Worm (Caenorhabditis elegans) whole organism, young adult: Measurements from ENCODE around the gene Y57G11C.28.

Source experiments
- B0261.1 ChIP-seq: sonication (generic microtip); optimal IDR thresholded peaks from 2 replicates; lab custom pipeline; 2016; ENCODE audit warnings: mild to moderate bottlenecking, missing genetic modification characterization, moderate library complexity, missing compliant biosample characterization
- D2030.7 ChIP-seq: fragments of 200-800 bp; sonication (Bioruptor generic); IDR thresholded peaks from 2 replicates; pipeline ENCODE4 v1.3.6; 2022; ENCODE audit warnings: missing genetic modification reagents, missing genetic modification characterization, missing compliant biosample characterization
- F37B4.10 ChIP-seq: fragments of 200-800 bp; sonication (Bioruptor generic); IDR thresholded peaks from 2 replicates; pipeline ENCODE4 v1.3.6; 2022; ENCODE audit warnings: missing genetic modification characterization, missing compliant biosample characterization
- Y53F4B.3 ChIP-seq: fragments of 200-800 bp; sonication (Bioruptor generic); IDR thresholded peaks from 2 replicates; pipeline ENCODE4 v1.3.6; 2022; ENCODE audit warnings: missing genetic modification reagents, missing genetic modification characterization, missing compliant biosample characterization
- Y79H2A.3 ChIP-seq: fragments of 200-800 bp; sonication (Bioruptor generic); conservative IDR thresholded peaks from 2 replicates; pipeline ENCODE4 v1.3.6; 2022; ENCODE audit warnings: missing genetic modification reagents, missing genetic modification characterization, missing compliant biosample characterization
- ZK185.1 ChIP-seq: sonication (generic microtip); optimal IDR thresholded peaks from 2 replicates; lab custom pipeline; 2016; ENCODE audit warnings: mild to moderate bottlenecking, missing genetic modification characterization, missing compliant biosample characterization; ENCODE audit not compliant: poor library complexity, severe bottlenecking
- ama-1 ChIP-seq, 3 experiments: fragments of 150-350 bp in 1 of 3; sonication (generic microtip) in 2 of 3; optimal IDR thresholded peaks; 2 replicates each; lab custom pipeline; 2014 to 2018; ENCODE audit warnings: missing biosample characterization in 2 of 3, missing genetic modification characterization in 2 of 3, missing genetic modification reagents in 2 of 3
- aptf-3 ChIP-seq: fragments of 200-800 bp; sonication (Bioruptor generic); IDR thresholded peaks from 2 replicates; pipeline ENCODE4 v1.3.6; 2022; ENCODE audit warnings: missing genetic modification characterization, missing compliant biosample characterization
- atf-7 ChIP-seq: sonication (generic microtip); optimal IDR thresholded peaks from 2 replicates; lab custom pipeline; 2017; ENCODE audit warnings: mild to moderate bottlenecking, missing genetic modification characterization, missing compliant biosample characterization
- attf-3 ChIP-seq: fragments of 200-800 bp; sonication (Bioruptor generic); conservative IDR thresholded peaks from 2 replicates; pipeline ENCODE4 v1.3.6; 2022; ENCODE audit warnings: missing genetic modification reagents, missing genetic modification characterization, missing compliant biosample characterization
- bed-2 ChIP-seq: fragments of 200-800 bp; sonication (Bioruptor generic); IDR thresholded peaks from 2 replicates; pipeline ENCODE4 v1.3.6; 2022; ENCODE audit warnings: missing genetic modification reagents, missing genetic modification characterization, missing compliant biosample characterization
- cebp-1 ChIP-seq, 2 experiments: fragments of 200-800 bp in 1 of 2; sonication (Bioruptor generic) in 1 of 2; sonication (generic microtip) in 1 of 2; IDR thresholded peaks in 1 of 2; optimal IDR thresholded peaks in 1 of 2; 2 replicates each; pipeline versions ENCODE4 v1.3.6 to Lab custom; 2017 to 2022; ENCODE audit warnings: missing compliant biosample characterization in 2 of 2, missing genetic modification characterization in 2 of 2, mild to moderate bottlenecking in 1 of 2, missing genetic modification reagents in 1 of 2, moderate library complexity in 1 of 2
- egl-44 ChIP-seq: fragments of 200-800 bp; sonication (Bioruptor generic); IDR thresholded peaks from 2 replicates; pipeline ENCODE4 v1.3.6; 2022; ENCODE audit warnings: missing genetic modification reagents, missing genetic modification characterization, missing compliant biosample characterization
- ekl-4 ChIP-seq: fragments of 200-800 bp; sonication (Bioruptor generic); IDR thresholded peaks from 2 replicates; pipeline ENCODE4 v1.3.6; 2022; ENCODE audit warnings: missing genetic modification reagents, missing genetic modification characterization, missing compliant biosample characterization
- ets-4 ChIP-seq: fragments of 200-800 bp; sonication (Bioruptor generic); optimal IDR thresholded peaks from 2 replicates; lab custom pipeline; 2018; ENCODE audit warnings: mild to moderate bottlenecking, missing genetic modification characterization, missing compliant biosample characterization
- fkh-3 ChIP-seq: sonication (generic microtip); optimal IDR thresholded peaks from 2 replicates; lab custom pipeline; 2016; ENCODE audit warnings: mild to moderate bottlenecking, missing genetic modification characterization, missing compliant biosample characterization
- hmg-1.2 ChIP-seq: fragments of 200-800 bp; sonication (Bioruptor generic); IDR thresholded peaks from 2 replicates; pipeline ENCODE4 v1.3.6; 2022; ENCODE audit warnings: missing genetic modification reagents, missing genetic modification characterization, missing compliant biosample characterization
- hsf-1 ChIP-seq: fragments of 200-800 bp; sonication (Bioruptor generic); IDR thresholded peaks from 2 replicates; pipeline ENCODE4 v1.3.6; 2022; ENCODE audit warnings: missing genetic modification reagents, missing genetic modification characterization, missing compliant biosample characterization
- lag-1 ChIP-seq: fragments of 200-800 bp; sonication (Bioruptor generic); IDR thresholded peaks from 2 replicates; pipeline ENCODE4 v1.3.6; 2022; ENCODE audit warnings: missing genetic modification reagents, missing genetic modification characterization, missing compliant biosample characterization
- let-607 ChIP-seq, 2 experiments: fragments of 200-800 bp in 1 of 2; sonication (Bioruptor generic) in 1 of 2; sonication (generic microtip) in 1 of 2; optimal IDR thresholded peaks; 2 replicates each; lab custom pipeline; 2016 to 2018; ENCODE audit warnings: mild to moderate bottlenecking in 2 of 2, missing compliant biosample characterization in 2 of 2, missing genetic modification characterization in 2 of 2, moderate library complexity in 2 of 2, missing genotype in 1 of 2
- lin-40 ChIP-seq: sonication (generic microtip); optimal IDR thresholded peaks from 2 replicates; lab custom pipeline; 2016; ENCODE audit warnings: missing genetic modification characterization, mild to moderate bottlenecking, missing compliant biosample characterization, missing genotype, missing genetic modification reagents
- lin-54 ChIP-seq: fragments of 200-800 bp; sonication (Bioruptor generic); optimal IDR thresholded peaks from 2 replicates; lab custom pipeline; 2018; ENCODE audit warnings: mild to moderate bottlenecking, missing genetic modification characterization, missing compliant biosample characterization
- lir-1 ChIP-seq: fragments of 200-800 bp; sonication (Bioruptor generic); conservative IDR thresholded peaks from 2 replicates; pipeline ENCODE4 v1.3.6; 2022; ENCODE audit warnings: missing genetic modification reagents, missing genetic modification characterization, missing compliant biosample characterization
- lsl-1 ChIP-seq: fragments of 200-800 bp; sonication (Bioruptor generic); optimal IDR thresholded peaks from 2 replicates; lab custom pipeline; 2018; ENCODE audit warnings: mild to moderate bottlenecking, missing genetic modification characterization, moderate library complexity, missing compliant biosample characterization
- lsy-27 ChIP-seq: sonication (generic microtip); optimal IDR thresholded peaks from 2 replicates; lab custom pipeline; 2017; ENCODE audit warnings: missing genetic modification characterization, mild to moderate bottlenecking, missing compliant biosample characterization, antibody characterized with exemption, missing genotype, borderline replicate concordance; ENCODE audit not compliant: insufficient read depth
- madf-10 ChIP-seq: sonication (generic microtip); optimal IDR thresholded peaks from 2 replicates; lab custom pipeline; 2016; ENCODE audit warnings: mild to moderate bottlenecking, missing genetic modification characterization, missing compliant biosample characterization
- nhr-80 ChIP-seq: sonication (generic microtip); optimal IDR thresholded peaks from 2 replicates; lab custom pipeline; 2016; ENCODE audit warnings: missing genetic modification characterization, missing compliant biosample characterization
- pbrm-1 ChIP-seq: fragments of 200-800 bp; sonication (Bioruptor generic); IDR thresholded peaks from 2 replicates; pipeline ENCODE4 v1.3.6; 2022; ENCODE audit warnings: missing genetic modification reagents, missing genetic modification characterization, missing compliant biosample characterization
- pha-4 ChIP-seq: fragments of 150-350 bp; sonication (generic microtip); optimal IDR thresholded peaks from 2 replicates; lab custom pipeline; 2014; ENCODE audit warnings: missing biosample characterization, missing genetic modification reagents, missing genetic modification characterization
- sea-2 ChIP-seq: fragments of 200-800 bp; sonication (Bioruptor generic); IDR thresholded peaks from 2 replicates; pipeline ENCODE4 v1.3.6; 2022; ENCODE audit warnings: missing genetic modification characterization, missing compliant biosample characterization
- snpc-1.3 ChIP-seq: sonication (generic microtip); optimal IDR thresholded peaks from 2 replicates; lab custom pipeline; 2017; ENCODE audit warnings: missing genetic modification characterization, mild to moderate bottlenecking, missing compliant biosample characterization, antibody characterized with exemption, moderate library complexity, missing genotype, missing genetic modification reagents; ENCODE audit not compliant: insufficient read depth
- snpc-4 ChIP-seq, 5 experiments: fragments of 150-350 bp in 1 of 5; sonication (generic microtip) in 4 of 5; optimal IDR thresholded peaks; 2 replicates each; lab custom pipeline; 2014 to 2018; ENCODE audit warnings: missing genetic modification characterization in 5 of 5, missing biosample characterization in 3 of 5, antibody characterized with exemption in 2 of 5, mild to moderate bottlenecking in 2 of 5, missing compliant biosample characterization in 2 of 5, missing genotype in 2 of 5, moderate library complexity in 2 of 5, missing genetic modification reagents in 1 of 5
- tbp1 ChIP-seq: fragments of 200-800 bp; sonication (Bioruptor generic); optimal IDR thresholded peaks from 2 replicates; lab custom pipeline; 2018; ENCODE audit warnings: mild to moderate bottlenecking, missing genetic modification characterization, missing compliant biosample characterization
- unc-130 ChIP-seq: sonication (generic microtip); optimal IDR thresholded peaks from 2 replicates; lab custom pipeline; 2016; ENCODE audit warnings: missing genetic modification reagents, missing genetic modification characterization, missing compliant biosample characterization
- xnd-1 ChIP-seq: sonication (generic microtip); optimal IDR thresholded peaks from 2 replicates; lab custom pipeline; 2016; ENCODE audit warnings: missing genotype, missing genetic modification reagents, missing genetic modification characterization, missing compliant biosample characterization
- zfh-2 ChIP-seq: fragments of 200-800 bp; sonication (Bioruptor generic); conservative IDR thresholded peaks from 2 replicates; pipeline ENCODE4 v1.3.6; 2022; ENCODE audit warnings: missing genetic modification reagents, missing genetic modification characterization, missing compliant biosample characterization
- ztf-22 ChIP-seq: fragments of 200-800 bp; sonication (Bioruptor generic); optimal IDR thresholded peaks from 2 replicates; lab custom pipeline; 2018; ENCODE audit warnings: mild to moderate bottlenecking, missing genetic modification characterization, moderate library complexity, missing compliant biosample characterization
- ztf-25 ChIP-seq: fragments of 200-800 bp; sonication (Bioruptor generic); IDR thresholded peaks from 2 replicates; pipeline ENCODE4 v1.3.6; 2022; ENCODE audit warnings: missing genetic modification reagents, missing genetic modification characterization, missing compliant biosample characterization
- ztf-6 ChIP-seq: fragments of 200-800 bp; sonication (Bioruptor generic); IDR thresholded peaks from 2 replicates; pipeline ENCODE4 v1.3.6; 2022; ENCODE audit warnings: missing genetic modification reagents, missing genetic modification characterization, missing compliant biosample characterization

Gene Y57G11C.28

ce11 chrIV:14929421-14929820, at the start of gene Y57G11C.28:
Gene Y57G11C.28 (plus strand): TSS chrIV:14929721.
- TF ChIP-seq snpc-1.3 (tag; lab: Kevin White, UChicago) (no peak), Y79H2A.3 (GFP tag; lab: Robert Waterston, UW) (no peak), lir-1 (GFP tag; lab: Robert Waterston, UW) (no peak), pha-4 (tag; lab: Kevin White, UChicago) (no peak), aptf-3 (GFP tag; lab: Robert Waterston, UW) (no peak), attf-3 (GFP tag; lab: Robert Waterston, UW) (no peak)

- TF ChIP-seq pbrm-1 (GFP tag; lab: Robert Waterston, UW): no peak
- TF ChIP-seq snpc-4 (GFP tag; optimal IDR thresholded peaks at IDR 0.05; lab: Kevin White, UChicago): no peak
- peak in 2 of 4 experiments; percentile 41 to 55 for TF ChIP-seq snpc-4 (tag; optimal IDR thresholded peaks at IDR 0.05; lab: Kevin White, UChicago)
- peak; percentile 10 for TF ChIP-seq lin-54 (GFP tag; lab: Kevin White, UChicago)
- TF ChIP-seq ztf-22: peak; percentile 59
- TF ChIP-seq lin-40 (tag; lab: Kevin White, UChicago): peak; percentile 10
- peak; percentile 33 for TF ChIP-seq ZK185.1 (tag; lab: Kevin White, UChicago)
- peak; percentile 76 for TF ChIP-seq ets-4 (GFP tag; lab: Kevin White, UChicago)
- peak; percentile 35 for TF ChIP-seq atf-7
- no peak for TF ChIP-seq lir-1 (GFP tag; lab: Robert Waterston, UW)
- peak; percentile 11 for TF ChIP-seq madf-10 (tag; lab: Kevin White, UChicago)
- TF ChIP-seq cebp-1 (GFP tag; IDR thresholded peaks at IDR 0.05; lab: Robert Waterston, UW): no peak
- TF ChIP-seq cebp-1 (tag; optimal IDR thresholded peaks at IDR 0.05; lab: Kevin White, UChicago): peak; percentile 39
- peak; percentile 40 to 47 for TF ChIP-seq let-607 (tag; optimal IDR thresholded peaks at IDR 0.05; lab: Kevin White, UChicago)
- TF ChIP-seq ekl-4: no peak
- peak; percentile 98 for TF ChIP-seq nhr-80 (tag; lab: Kevin White, UChicago)
- TF ChIP-seq hmg-1.2 (GFP tag; lab: Robert Waterston, UW): peak; percentile 82
- TF ChIP-seq tbp1 (GFP tag; lab: Kevin White, UChicago): peak; percentile 41
- TF ChIP-seq egl-44 (GFP tag; lab: Robert Waterston, UW): peak; percentile 58; the same call in 1 of the 2 replicates
- no peak for TF ChIP-seq fkh-3 (tag; lab: Kevin White, UChicago)
These were observed 45.7 kb upstream of the Y57G11C.28 start for ce11 chrIV:14883812-14884211.

ce11 chrIV:14885584-14885983, 43.9 kb upstream of the Y57G11C.28 start:
- TF ChIP-seq B0261.1 (tag; lab: Kevin White, UChicago) (no peak), nhr-80 (tag; lab: Kevin White, UChicago) (peak; percentile 69)
- TF ChIP-seq, all 124 proteins: peak for 1

- no peak for TF ChIP-seq ztf-6 (GFP tag; lab: Robert Waterston, UW)
- no peak for TF ChIP-seq F37B4.10 (GFP tag; lab: Robert Waterston, UW)
- no peak for TF ChIP-seq hsf-1 (GFP tag; lab: Robert Waterston, UW)
- TF ChIP-seq lsy-27 (tag; lab: Kevin White, UChicago): no peak
- TF ChIP-seq cebp-1 (GFP tag; IDR thresholded peaks at IDR 0.05; lab: Robert Waterston, UW): no peak
- peak; percentile 22 for TF ChIP-seq cebp-1 (tag; optimal IDR thresholded peaks at IDR 0.05; lab: Kevin White, UChicago)
- TF ChIP-seq xnd-1 (tag; lab: Kevin White, UChicago): no peak
- TF ChIP-seq Y53F4B.3 (GFP tag; lab: Robert Waterston, UW): 0 out of 2 replicates have a peak, but pooled peaks have one; percentile 53
- TF ChIP-seq sea-2 (GFP tag; lab: Robert Waterston, UW): no peak
- no peak for TF ChIP-seq unc-130
- 0 out of 2 replicates have a peak, but pooled peaks have one; percentile 50 for TF ChIP-seq ztf-25 (GFP tag; lab: Robert Waterston, UW)
- no peak for TF ChIP-seq lsl-1
- TF ChIP-seq lag-1 (GFP tag; lab: Robert Waterston, UW): no peak
- no peak for TF ChIP-seq let-607 (tag; optimal IDR thresholded peaks at IDR 0.05; lab: Kevin White, UChicago)
- no peak for TF ChIP-seq bed-2 (GFP tag; lab: Robert Waterston, UW)
- TF ChIP-seq zfh-2 (GFP tag; lab: Robert Waterston, UW): no peak
- peak; percentile 56; the same call in 1 of the 2 replicates for TF ChIP-seq D2030.7 (GFP tag; lab: Robert Waterston, UW)
- no peak for TF ChIP-seq ama-1 (optimal IDR thresholded peaks at IDR 0.05; lab: Kevin White, UChicago)
- TF ChIP-seq ama-1 (GFP tag; optimal IDR thresholded peaks at IDR 0.05; lab: Kevin White, UChicago): peak in 1 of 2 experiments; percentile 59
These were observed 40.4 kb upstream of the Y57G11C.28 start for ce11 chrIV:14888889-14889664.
